Fruit fly (Drosophila melanogaster) whole organism, embryonic: Measurements from ENCODE around the gene CG14196.
A peak's percentile ranks its signal among the peaks of the same experiment; 100 is the strongest.

Experiments used
- Awh ChIP-seq: fragments of 200-800 bp; sonication (Bioruptor generic); IDR thresholded peaks from 2 replicates; pipeline ENCODE4, ENCODE4 v1.3.6; 2022; ENCODE audit warnings: missing biosample characterization, missing genetic modification characterization
- Blimp-1 ChIP-seq: fragments of 200-800 bp; sonication (Bioruptor generic); optimal IDR thresholded peaks from 3 replicates; lab custom pipeline; 2018; ENCODE audit warnings: missing biosample characterization, missing genetic modification characterization, mild to moderate bottlenecking, moderate library complexity, missing genetic modification reagents
- CG10209 ChIP-seq: fragments of 200-800 bp; sonication (Bioruptor generic); optimal IDR thresholded peaks from 3 replicates; lab custom pipeline; 2017; ENCODE audit warnings: missing biosample characterization, mild to moderate bottlenecking, missing genetic modification characterization, missing genetic modification reagents
- CG11695 ChIP-seq: fragments of 200-800 bp; sonication (Bioruptor generic); IDR thresholded peaks from 3 replicates; pipeline ENCODE4 v1.3.6; 2022; ENCODE audit warnings: missing biosample characterization, missing genetic modification characterization
- CG12942 ChIP-seq: fragments of 200-800 bp; sonication (Bioruptor generic); optimal IDR thresholded peaks from 3 replicates; lab custom pipeline; 2016; ENCODE audit warnings: missing biosample characterization, missing genetic modification characterization
- CG15514 ChIP-seq: fragments of 200-800 bp; sonication (Bioruptor generic); optimal IDR thresholded peaks from 3 replicates; lab custom pipeline; 2017; ENCODE audit warnings: missing biosample characterization, missing genetic modification characterization, mild to moderate bottlenecking, moderate library complexity, missing genetic modification reagents
- CG17802 ChIP-seq: fragments of 200-800 bp; sonication (Bioruptor generic); optimal IDR thresholded peaks from 2 replicates; lab custom pipeline; 2018; ENCODE audit warnings: missing biosample characterization, mild to moderate bottlenecking, missing genetic modification characterization, moderate library complexity
- CG2199 ChIP-seq: fragments of 200-800 bp; sonication (Bioruptor generic); IDR thresholded peaks from 3 replicates; pipeline ENCODE4 v1.3.6; 2022; ENCODE audit warnings: missing biosample characterization, missing genetic modification characterization
- CG31224 ChIP-seq: fragments of 200-800 bp; sonication (Bioruptor generic); IDR thresholded peaks from 2 replicates; pipeline ENCODE4 v1.3.6; 2022; ENCODE audit warnings: missing biosample characterization, missing genetic modification characterization
- CG32767 ChIP-seq: fragments of 200-800 bp; sonication (Bioruptor generic); IDR thresholded peaks from 2 replicates; pipeline ENCODE4 v1.3.6; 2022; ENCODE audit warnings: missing biosample characterization, missing genetic modification characterization
- CG33557 ChIP-seq: fragments of 200-800 bp; sonication (Bioruptor generic); optimal IDR thresholded peaks from 2 replicates; lab custom pipeline; 2019; ENCODE audit warnings: missing biosample characterization, mild to moderate bottlenecking, missing genetic modification characterization, moderate library complexity
- CG34376 ChIP-seq: fragments of 200-800 bp; sonication (Bioruptor generic); optimal IDR thresholded peaks from 2 replicates; lab custom pipeline; 2018; ENCODE audit warnings: missing biosample characterization, mild to moderate bottlenecking, missing genetic modification characterization
- CG34422 ChIP-seq: fragments of 200-800 bp; sonication (Bioruptor generic); IDR thresholded peaks from 3 replicates; pipeline ENCODE4 v1.3.6; 2022; ENCODE audit warnings: missing biosample characterization, missing genetic modification characterization
- CG3995 ChIP-seq: fragments of 200-800 bp; sonication (Bioruptor generic); optimal IDR thresholded peaks from 3 replicates; lab custom pipeline; 2016; ENCODE audit warnings: missing biosample characterization, missing genetic modification characterization
- CG4360 ChIP-seq: fragments of 200-800 bp; sonication (Bioruptor generic); IDR thresholded peaks from 2 replicates; pipeline ENCODE4 v1.3.6; 2022; ENCODE audit warnings: missing biosample characterization, missing genetic modification characterization
- CG6272 ChIP-seq: fragments of 200-800 bp; sonication (Bioruptor generic); IDR thresholded peaks from 2 replicates; pipeline ENCODE4 v1.3.6; 2022; ENCODE audit warnings: missing biosample characterization, missing genetic modification characterization
- CG6854 ChIP-seq: fragments of 200-800 bp; sonication (Bioruptor generic); optimal IDR thresholded peaks from 3 replicates; lab custom pipeline; 2017; ENCODE audit warnings: missing biosample characterization, mild to moderate bottlenecking, missing genetic modification characterization
- CG7745 ChIP-seq: fragments of 200-800 bp; sonication (Bioruptor generic); optimal IDR thresholded peaks from 2 replicates; lab custom pipeline; 2018; ENCODE audit warnings: missing biosample characterization, mild to moderate bottlenecking, missing genetic modification characterization, moderate library complexity
- CG8290 ChIP-seq, 3 experiments: fragments of 200-800 bp; sonication (Bioruptor generic); optimal IDR thresholded peaks; 2 replicates each; lab custom pipeline; 2016 to 2019; ENCODE audit warnings: missing biosample characterization in 3 of 3, missing genetic modification characterization in 3 of 3, mild to moderate bottlenecking in 2 of 3, moderate library complexity in 1 of 3
- CG9609 ChIP-seq: fragments of 200-800 bp; sonication (Bioruptor generic); optimal IDR thresholded peaks from 3 replicates; lab custom pipeline; 2016; ENCODE audit warnings: missing biosample characterization, missing genetic modification characterization
- CoRest ChIP-seq: fragments of 200-800 bp; sonication (Bioruptor generic); optimal IDR thresholded peaks from 3 replicates; lab custom pipeline; 2018; ENCODE audit warnings: missing biosample characterization, mild to moderate bottlenecking, missing genetic modification characterization, moderate library complexity
- Dip2 ChIP-seq: fragments of 200-800 bp; sonication (Bioruptor generic); IDR thresholded peaks from 2 replicates; pipeline ENCODE4 v1.3.6; 2022; ENCODE audit warnings: missing biosample characterization, missing genetic modification characterization
- Dll ChIP-seq: fragments of 200-800 bp; sonication (Bioruptor generic); IDR thresholded peaks from 4 replicates; pipeline ENCODE4 v1.3.6; 2022; ENCODE audit warnings: missing biosample characterization, missing genetic modification characterization; ENCODE audit not compliant: partially characterized antibody
- Eip74EF ChIP-seq, 2 experiments: fragments of 200-800 bp in 1 of 2; fragments of >200 bp in 1 of 2; sonication (Bioruptor generic) in 1 of 2; optimal IDR thresholded peaks; 2 replicates each; lab custom pipeline; 2017 to 2019; ENCODE audit warnings: missing biosample characterization in 2 of 2, missing genetic modification characterization in 2 of 2, mild to moderate bottlenecking in 1 of 2, moderate library complexity in 1 of 2
- Ets65A ChIP-seq: fragments of 200-800 bp; sonication (Bioruptor generic); peaks from one replicate; lab custom pipeline; 2016; ENCODE audit warnings: missing biosample characterization, missing genetic modification characterization
- Ets97D ChIP-seq: fragments of 200-800 bp; sonication (Bioruptor generic); optimal IDR thresholded peaks from 3 replicates; lab custom pipeline; 2016; ENCODE audit warnings: missing biosample characterization, missing genetic modification characterization
- Fer2 ChIP-seq: fragments of 200-800 bp; sonication (Bioruptor generic); optimal IDR thresholded peaks from 2 replicates; lab custom pipeline; 2018; ENCODE audit warnings: missing biosample characterization, mild to moderate bottlenecking, missing genetic modification characterization, moderate library complexity
- HLH3B ChIP-seq: fragments of 200-800 bp; sonication (Bioruptor generic); IDR thresholded peaks from 2 replicates; pipeline ENCODE4 v1.3.6; 2022; ENCODE audit warnings: missing biosample characterization, missing genetic modification characterization
- Lpt ChIP-seq: fragments of >200 bp; optimal IDR thresholded peaks from 2 replicates; lab custom pipeline; 2018; ENCODE audit warnings: missing biosample characterization, missing genetic modification characterization
- Myb ChIP-seq: fragments of 200-800 bp; sonication (Bioruptor generic); optimal IDR thresholded peaks from 2 replicates; lab custom pipeline; 2016; ENCODE audit warnings: missing biosample characterization, missing genetic modification characterization
- Poxn ChIP-seq: fragments of 200-800 bp; sonication (Bioruptor generic); IDR thresholded peaks from 2 replicates; pipeline ENCODE4 v1.3.6; 2022; ENCODE audit warnings: missing biosample characterization, missing genetic modification characterization
- ara ChIP-seq: fragments of 200-800 bp; sonication (Bioruptor generic); IDR thresholded peaks from 2 replicates; pipeline ENCODE4 v1.3.6; 2022; ENCODE audit warnings: missing biosample characterization, missing genetic modification characterization
- cas ChIP-seq: fragments of 200-800 bp; sonication (Bioruptor generic); IDR thresholded peaks from 2 replicates; pipeline ENCODE4 v1.3.6; 2022; ENCODE audit warnings: missing biosample characterization, missing genetic modification characterization
- corto ChIP-seq: fragments of 200-800 bp; sonication (Bioruptor generic); optimal IDR thresholded peaks from 2 replicates; lab custom pipeline; 2016; ENCODE audit warnings: missing biosample characterization, mild to moderate bottlenecking, missing genetic modification characterization, moderate library complexity
- da ChIP-seq: fragments of 200-800 bp; sonication (Bioruptor generic); optimal IDR thresholded peaks from 2 replicates; lab custom pipeline; 2016; ENCODE audit warnings: missing biosample characterization, missing genetic modification characterization
- ems ChIP-seq: fragments of 200-800 bp; sonication (Bioruptor generic); optimal IDR thresholded peaks from 3 replicates; lab custom pipeline; 2016; ENCODE audit warnings: missing biosample characterization, missing genetic modification characterization
- eyg ChIP-seq: fragments of 200-800 bp; sonication (Bioruptor generic); optimal IDR thresholded peaks from 3 replicates; lab custom pipeline; 2016; ENCODE audit warnings: missing biosample characterization, missing genetic modification characterization
- jumu ChIP-seq: fragments of 200-800 bp; sonication (Bioruptor generic); optimal IDR thresholded peaks from 3 replicates; lab custom pipeline; 2016; ENCODE audit warnings: missing biosample characterization, missing genetic modification characterization
- kni ChIP-seq: fragments of 200-800 bp; sonication (Bioruptor generic); optimal IDR thresholded peaks from 3 replicates; lab custom pipeline; 2017; ENCODE audit warnings: mild to moderate bottlenecking, missing biosample characterization, missing genetic modification reagents, missing genetic modification characterization
- mld ChIP-seq: fragments of 200-800 bp; sonication (Bioruptor generic); IDR thresholded peaks from 3 replicates; pipeline ENCODE4 v1.3.6; 2022; ENCODE audit warnings: missing biosample characterization, missing genetic modification characterization; ENCODE audit not compliant: partially characterized antibody
- nmo ChIP-seq: fragments of 200-800 bp; sonication (Bioruptor generic); optimal IDR thresholded peaks from 2 replicates; lab custom pipeline; 2018; ENCODE audit warnings: missing biosample characterization, mild to moderate bottlenecking, missing genetic modification characterization, moderate library complexity
- pita ChIP-seq: fragments of 200-800 bp; sonication (Bioruptor generic); optimal IDR thresholded peaks from 2 replicates; lab custom pipeline; 2017; ENCODE audit warnings: missing biosample characterization, mild to moderate bottlenecking, missing genetic modification characterization
- ranshi ChIP-seq: fragments of 200-800 bp; sonication (Bioruptor generic); IDR thresholded peaks from 2 replicates; pipeline ENCODE4 v1.3.6; 2022; ENCODE audit warnings: missing biosample characterization, missing genetic modification characterization
- salm ChIP-seq: fragments of 200-800 bp; sonication (Bioruptor generic); optimal IDR thresholded peaks from 2 replicates; lab custom pipeline; 2018; ENCODE audit warnings: missing biosample characterization, mild to moderate bottlenecking, missing genetic modification characterization
- sd ChIP-seq: fragments of 200-800 bp; sonication (Bioruptor generic); optimal IDR thresholded peaks from 3 replicates; lab custom pipeline; 2018; ENCODE audit warnings: missing biosample characterization, mild to moderate bottlenecking, missing genetic modification characterization, moderate library complexity
- tin ChIP-seq: fragments of 200-800 bp; sonication (Bioruptor generic); optimal IDR thresholded peaks from 3 replicates; lab custom pipeline; 2016; ENCODE audit warnings: missing biosample characterization, missing genetic modification characterization
- tio ChIP-seq: fragments of 200-800 bp; sonication (Bioruptor generic); optimal IDR thresholded peaks from 2 replicates; lab custom pipeline; 2017; ENCODE audit warnings: missing biosample characterization, missing genetic modification characterization, inconsistent platforms
- z ChIP-seq: fragments of 200-800 bp; sonication (Bioruptor generic); IDR thresholded peaks from 3 replicates; pipeline ENCODE4 v1.3.6; 2022; ENCODE audit warnings: missing biosample characterization, missing genetic modification characterization
- zen ChIP-seq: fragments of 200-800 bp; sonication (Bioruptor generic); optimal IDR thresholded peaks from 3 replicates; lab custom pipeline; 2018; ENCODE audit warnings: missing biosample characterization, mild to moderate bottlenecking, missing genetic modification characterization, moderate library complexity

CG14196 gene

DNA sequence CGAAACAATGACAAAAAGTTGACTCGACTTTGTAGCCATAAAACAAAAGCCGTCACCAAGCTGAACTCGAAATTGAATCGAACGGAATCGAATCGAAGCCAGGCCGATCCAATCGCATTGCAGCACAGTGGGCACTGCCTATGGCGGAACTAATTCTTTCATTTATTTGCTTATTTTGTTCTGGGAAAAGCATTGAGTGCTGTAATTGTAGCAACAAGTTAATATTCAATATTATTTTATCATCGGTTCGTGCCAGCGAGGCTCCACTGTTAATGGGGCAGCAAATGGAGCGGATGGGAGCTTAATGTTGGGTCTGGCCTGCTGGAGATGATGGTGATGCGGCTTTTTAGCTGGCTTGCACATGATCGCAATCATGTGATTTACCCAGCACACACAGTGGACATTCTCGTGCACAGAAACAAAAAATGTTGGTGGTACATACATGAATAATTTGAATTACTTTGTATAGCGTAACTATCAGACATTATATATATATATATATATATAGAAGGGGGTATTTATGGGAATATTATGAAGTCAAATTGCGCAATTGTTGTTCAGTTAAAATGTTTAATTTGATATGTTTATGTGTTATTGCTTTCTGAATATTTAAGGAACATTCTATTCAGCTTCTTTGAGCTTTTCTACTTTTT, 47.8 kb upstream of the CG14196 start (continued):
- peak in 1 of 2 experiments; percentile 86 for TF ChIP-seq Eip74EF (GFP tag; optimal IDR thresholded peaks at IDR 0.05; lab: Kevin White, UChicago)
- peak; percentile 76 for TF ChIP-seq CG17802 (tag; lab: Kevin White, UChicago)
- TF ChIP-seq CG34376 = peak; percentile 18
- TF ChIP-seq Lpt (GFP tag; lab: Kevin White, UChicago) = no peak
- TF ChIP-seq mld (GFP tag; lab: Robert Waterston, UW) = no peak
- peak; percentile 98 for TF ChIP-seq Ets65A (GFP tag; lab: Kevin White, UChicago)
- TF ChIP-seq CG6272 (GFP tag; lab: Robert Waterston, UW) = peak; percentile 83
- peak; percentile 91 for TF ChIP-seq tin (GFP tag; lab: Kevin White, UChicago)
- peak; percentile 75 for TF ChIP-seq CG4360 (GFP tag; lab: Robert Waterston, UW)
- TF ChIP-seq Awh = peak; percentile 93
- TF ChIP-seq Fer2 = peak; percentile 69
- TF ChIP-seq z (GFP tag; lab: Robert Waterston, UW) = peak; percentile 61; the same call in 1 of the 3 replicates
- peak; percentile 45 for TF ChIP-seq CG8290 (GFP tag; optimal IDR thresholded peaks at IDR 0.05; lab: Kevin White, UChicago)
- peak; percentile 22 to 96 for TF ChIP-seq CG8290 (tag; optimal IDR thresholded peaks at IDR 0.05; lab: Kevin White, UChicago)
- peak; percentile 88 for TF ChIP-seq Blimp-1 (GFP tag; lab: Kevin White, UChicago)
- peak; percentile 95 for TF ChIP-seq CG34422 (GFP tag; lab: Robert Waterston, UW)
- peak; percentile 85 for TF ChIP-seq CG9609 (GFP tag; lab: Kevin White, UChicago)
- TF ChIP-seq CG31224 = peak; percentile 56
- peak; percentile 84 for TF ChIP-seq CG11695 (GFP tag; lab: Robert Waterston, UW)
- TF ChIP-seq nmo (GFP tag; lab: Kevin White, UChicago) = peak; percentile 88
- TF ChIP-seq corto (GFP tag; lab: Kevin White, UChicago) = peak; percentile 95
- TF ChIP-seq ara (GFP tag; lab: Robert Waterston, UW) = peak; percentile 90
- TF ChIP-seq sd (tag; lab: Kevin White, UChicago) = peak; percentile 68
- peak; percentile 56 for TF ChIP-seq CG15514 (GFP tag; lab: Kevin White, UChicago)
- no peak for TF ChIP-seq CG7745 (tag; lab: Kevin White, UChicago)
- TF ChIP-seq CG2199 = peak; percentile 92; the same call in 2 of the 3 replicates
- TF ChIP-seq CG3995 (GFP tag; lab: Kevin White, UChicago) = peak; percentile 5
- TF ChIP-seq HLH3B (GFP tag; lab: Robert Waterston, UW) = peak; percentile 93
- TF ChIP-seq CG10209 (GFP tag; lab: Kevin White, UChicago) = peak; percentile 82
- TF ChIP-seq zen = peak; percentile 63
- no peak for TF ChIP-seq Dip2 (GFP tag; lab: Robert Waterston, UW)
- TF ChIP-seq salm (tag; lab: Kevin White, UChicago) = peak; percentile 88
- TF ChIP-seq Myb (GFP tag; lab: Kevin White, UChicago) = peak; percentile 49
- TF ChIP-seq cas (GFP tag; lab: Robert Waterston, UW) = peak; percentile 54
- peak; percentile 75 for TF ChIP-seq kni
- TF ChIP-seq eyg (GFP tag; lab: Kevin White, UChicago) = peak; percentile 72
- TF ChIP-seq CG33557 (GFP tag; lab: Kevin White, UChicago) = peak; percentile 74
- peak; percentile 89 for TF ChIP-seq ems (GFP tag; lab: Kevin White, UChicago)
- TF ChIP-seq CG6854 (GFP tag; lab: Kevin White, UChicago) = peak; percentile 5
- TF ChIP-seq Poxn (GFP tag; lab: Robert Waterston, UW) = peak; percentile 40; the same call in 1 of the 2 replicates
- no peak for TF ChIP-seq Dll
- peak; percentile 79 for TF ChIP-seq CG12942
- TF ChIP-seq pita (GFP tag; lab: Kevin White, UChicago) = no peak
- TF ChIP-seq jumu = peak; percentile 86
- TF ChIP-seq Ets97D (GFP tag; lab: Kevin White, UChicago) = peak; percentile 67
- TF ChIP-seq tio = peak; percentile 63
- TF ChIP-seq CoRest (tag; lab: Kevin White, UChicago) = peak; percentile 87
- peak; percentile 34 for TF ChIP-seq da (GFP tag; lab: Kevin White, UChicago)
- peak; percentile 77 for TF ChIP-seq CG32767
- TF ChIP-seq ranshi (GFP tag; lab: Robert Waterston, UW) = peak; percentile 84
